Fruit fly (Drosophila melanogaster): ENCODE results near the gene CG8475.

CG8475 gene

dm6 chr2L:8162307-8163024 lies 34.3 kb downstream of the CG8475 start, which contains the start of gene Acbp1 (continued):
- TF ChIP-seq CG10959 (GFP tag; IDR thresholded peaks at IDR 0.05) (peak; percentile 79), CG15479 (GFP tag; optimal IDR thresholded peaks at IDR 0.05) (peak; percentile 33), sna (GFP tag; IDR thresholded peaks at IDR 0.05; ENCODE audit: partially characterized antibody) (peak; percentile 80), dati (GFP tag; IDR thresholded peaks at IDR 0.05) (peak; percentile 60), CG16815 (GFP tag; optimal IDR thresholded peaks at IDR 0.05) (peak; percentile 86), CG17361 (GFP tag; IDR thresholded peaks at IDR 0.05) (peak; percentile 96), lilli (GFP tag; optimal IDR thresholded peaks at IDR 0.05) (peak; percentile 97), jumu (GFP tag; optimal IDR thresholded peaks at IDR 0.05) (peak; percentile 96), YL-1 (GFP tag; optimal IDR thresholded peaks at IDR 0.05) (peak; percentile 97), Side (GFP tag; optimal IDR thresholded peaks at IDR 0.05) (peak; percentile 97), exex (tag; optimal IDR thresholded peaks at IDR 0.05) (peak; percentile 92), Lhr (GFP tag; optimal IDR thresholded peaks at IDR 0.05) (peak; percentile 91), CG4424 (GFP tag; optimal IDR thresholded peaks at IDR 0.05) (peak; percentile 95), hbn (GFP tag; IDR thresholded peaks at IDR 0.05; ENCODE audit: partially characterized antibody) (peak; percentile 62), Nf-YA (GFP tag; IDR thresholded peaks at IDR 0.05) (peak; percentile 81), Hr3 (GFP tag; optimal IDR thresholded peaks at IDR 0.05) (peak; percentile 93), CG7839 (tag; optimal IDR thresholded peaks at IDR 0.05) (peak; percentile 97), CTCF (GFP tag; optimal IDR thresholded peaks at IDR 0.05) (peak; percentile 65), Sox100B (GFP tag; optimal IDR thresholded peaks at IDR 0.05) (peak; percentile 97), CG2120 (GFP tag; optimal IDR thresholded peaks at IDR 0.05) (peak; percentile 98), kay (GFP tag; optimal IDR thresholded peaks at IDR 0.05) (peak; percentile 83), CG2129 (GFP tag; IDR thresholded peaks at IDR 0.05; ENCODE audit: partially characterized antibody) (peak; percentile 25), CG5953 (GFP tag; IDR thresholded peaks at IDR 0.05) (peak; percentile 78), Sry-β (GFP tag; optimal IDR thresholded peaks at IDR 0.05) (peak; percentile 62), Scr (GFP tag; IDR thresholded peaks at IDR 0.05; ENCODE audit: partially characterized antibody) (peak; percentile 78), MBD-R2 (GFP tag; IDR thresholded peaks at IDR 0.05) (peak; percentile 84), Opbp (GFP tag; IDR thresholded peaks at IDR 0.05; ENCODE audit: partially characterized antibody) (peak; percentile 78), CG1602 (GFP tag; optimal IDR thresholded peaks at IDR 0.05) (peak; percentile 86), Trl (optimal IDR thresholded peaks at IDR 0.05) (peak; percentile 82 to 93), Trl (GFP tag; optimal IDR thresholded peaks at IDR 0.05) (peak; percentile 97), Sox102F (GFP tag; optimal IDR thresholded peaks at IDR 0.05) (peak; percentile 95), vfl (GFP tag; optimal IDR thresholded peaks at IDR 0.05) (peak; percentile 93), luna (GFP tag; optimal IDR thresholded peaks at IDR 0.05) (peak; percentile 90), Bdp1 (GFP tag; optimal IDR thresholded peaks at IDR 0.05) (peak; percentile 92), mam (GFP tag; optimal IDR thresholded peaks at IDR 0.05) (peak; percentile 98), CG6791 (GFP tag; IDR thresholded peaks at IDR 0.05; ENCODE audit: partially characterized antibody) (peak; percentile 75), ftz-f1 (GFP tag; optimal IDR thresholded peaks at IDR 0.05) (peak; percentile 32), Eip74EF (GFP tag; optimal IDR thresholded peaks at IDR 0.05) (peak in 1 of 2 experiments; percentile 99), stwl (tag; optimal IDR thresholded peaks at IDR 0.05) (peak; percentile 96), CG7357 (GFP tag; IDR thresholded peaks at IDR 0.05) (peak; percentile 82), CG10431 (GFP tag; optimal IDR thresholded peaks at IDR 0.05) (peak; percentile 94), CG3163 (GFP tag; optimal IDR thresholded peaks at IDR 0.05) (peak; percentile 86), CG14710 (tag; optimal IDR thresholded peaks at IDR 0.05) (peak; percentile 98), crc (GFP tag; optimal IDR thresholded peaks at IDR 0.05) (peak; percentile 91), D (optimal IDR thresholded peaks at IDR 0.05) (no peak), D (GFP tag; optimal IDR thresholded peaks at IDR 0.05) (peak; percentile 95), trh (GFP tag; optimal IDR thresholded peaks at IDR 0.05) (peak; percentile 83), CrebB (tag; optimal IDR thresholded peaks at IDR 0.05) (peak; percentile 98), CG10565 (GFP tag; optimal IDR thresholded peaks at IDR 0.05) (peak; percentile 81), CG34224 (GFP tag; IDR thresholded peaks at IDR 0.05; ENCODE audit: partially characterized antibody) (peak; percentile 83; the same call in 2 of the 3 replicates)
